Worm (Caenorhabditis elegans) whole organism, young adult: ENCODE measurements around the gene F59A6.3.

Experiments
- B0336.3 ChIP-seq: fragments of 200-800 bp; sonication (Bioruptor generic); IDR thresholded peaks from 2 replicates; pipeline ENCODE4 v1.3.6; 2022; ENCODE audit warnings: missing genetic modification characterization, missing compliant biosample characterization
- C06A6.2 ChIP-seq: fragments of 200-800 bp; sonication (Bioruptor generic); conservative IDR thresholded peaks from 2 replicates; pipeline ENCODE4 v1.3.6; 2022; ENCODE audit warnings: missing genetic modification characterization, missing compliant biosample characterization
- C17E4.6 ChIP-seq: fragments of 200-800 bp; sonication (Bioruptor generic); IDR thresholded peaks from 2 replicates; pipeline ENCODE4 v1.3.6; 2022; ENCODE audit warnings: missing genetic modification reagents, missing genetic modification characterization, missing compliant biosample characterization
- F10E7.11 ChIP-seq: sonication (generic microtip); optimal IDR thresholded peaks from 2 replicates; lab custom pipeline; 2017; ENCODE audit warnings: mild to moderate bottlenecking, missing genetic modification characterization, moderate library complexity, missing compliant biosample characterization
- F33H1.4 ChIP-seq: fragments of 200-800 bp; sonication (Bioruptor generic); IDR thresholded peaks from 2 replicates; pipeline ENCODE4 v1.3.6; 2022; ENCODE audit warnings: missing genetic modification reagents, missing genetic modification characterization, missing compliant biosample characterization
- F57C9.4 ChIP-seq: sonication (generic microtip); optimal IDR thresholded peaks from 2 replicates; lab custom pipeline; 2017; ENCODE audit warnings: mild to moderate bottlenecking, missing genetic modification characterization, missing compliant biosample characterization
- K12H6.12 ChIP-seq: fragments of 200-800 bp; sonication (Bioruptor generic); optimal IDR thresholded peaks from 2 replicates; lab custom pipeline; 2018; ENCODE audit warnings: mild to moderate bottlenecking, missing genetic modification characterization, missing compliant biosample characterization
- Y67H2A.10 ChIP-seq: fragments of 200-800 bp; sonication (Bioruptor generic); conservative IDR thresholded peaks from 2 replicates; pipeline ENCODE4 v1.3.6; 2022; ENCODE audit warnings: missing genetic modification reagents, missing genetic modification characterization, missing compliant biosample characterization
- ZK185.1 ChIP-seq: sonication (generic microtip); optimal IDR thresholded peaks from 2 replicates; lab custom pipeline; 2016; ENCODE audit warnings: mild to moderate bottlenecking, missing genetic modification characterization, missing compliant biosample characterization; ENCODE audit not compliant: poor library complexity, severe bottlenecking
- akir-1 ChIP-seq: fragments of 200-800 bp; sonication (Bioruptor generic); optimal IDR thresholded peaks from 2 replicates; lab custom pipeline; 2018; ENCODE audit warnings: mild to moderate bottlenecking, missing genetic modification characterization, moderate library complexity, missing compliant biosample characterization
- attf-3 ChIP-seq: fragments of 200-800 bp; sonication (Bioruptor generic); conservative IDR thresholded peaks from 2 replicates; pipeline ENCODE4 v1.3.6; 2022; ENCODE audit warnings: missing genetic modification reagents, missing genetic modification characterization, missing compliant biosample characterization
- ceh-40 ChIP-seq: fragments of 200-800 bp; sonication (Bioruptor generic); IDR thresholded peaks from 2 replicates; pipeline ENCODE4 v1.3.6; 2022; ENCODE audit warnings: missing genetic modification characterization, missing compliant biosample characterization
- ceh-58 ChIP-seq: fragments of 200-800 bp; sonication (Bioruptor generic); IDR thresholded peaks from 2 replicates; pipeline ENCODE4 v1.3.6; 2022; ENCODE audit warnings: missing genetic modification characterization, missing compliant biosample characterization
- ceh-91 ChIP-seq: fragments of 200-800 bp; sonication (Bioruptor generic); IDR thresholded peaks from 2 replicates; pipeline ENCODE4 v1.3.6; 2022; ENCODE audit warnings: missing genetic modification reagents, missing genetic modification characterization, missing compliant biosample characterization
- chd-7 ChIP-seq: sonication (generic microtip); optimal IDR thresholded peaks from 2 replicates; lab custom pipeline; 2016; ENCODE audit warnings: mild to moderate bottlenecking, missing genetic modification characterization, moderate library complexity, missing compliant biosample characterization
- dox-1 ChIP-seq: fragments of 200-800 bp; sonication (Bioruptor generic); IDR thresholded peaks from 2 replicates; pipeline ENCODE4 v1.3.6; 2022; ENCODE audit warnings: missing genetic modification reagents, missing genetic modification characterization, missing compliant biosample characterization
- egrh-3 ChIP-seq: fragments of 200-800 bp; sonication (Bioruptor generic); IDR thresholded peaks from 2 replicates; pipeline ENCODE4 v1.3.6; 2022; ENCODE audit warnings: missing genetic modification reagents, missing genetic modification characterization, missing compliant biosample characterization
- ekl-4 ChIP-seq: fragments of 200-800 bp; sonication (Bioruptor generic); IDR thresholded peaks from 2 replicates; pipeline ENCODE4 v1.3.6; 2022; ENCODE audit warnings: missing genetic modification reagents, missing genetic modification characterization, missing compliant biosample characterization
- ets-4 ChIP-seq: fragments of 200-800 bp; sonication (Bioruptor generic); optimal IDR thresholded peaks from 2 replicates; lab custom pipeline; 2018; ENCODE audit warnings: mild to moderate bottlenecking, missing genetic modification characterization, missing compliant biosample characterization
- fkh-3 ChIP-seq: sonication (generic microtip); optimal IDR thresholded peaks from 2 replicates; lab custom pipeline; 2016; ENCODE audit warnings: mild to moderate bottlenecking, missing genetic modification characterization, missing compliant biosample characterization
- him-1 ChIP-seq: sonication (generic microtip); optimal IDR thresholded peaks from 2 replicates; lab custom pipeline; 2016; ENCODE audit warnings: missing genotype, missing genetic modification reagents, missing genetic modification characterization, missing compliant biosample characterization
- hmg-20 ChIP-seq: fragments of 200-800 bp; sonication (Bioruptor generic); IDR thresholded peaks from 2 replicates; pipeline ENCODE4 v1.3.6; 2022; ENCODE audit warnings: missing genetic modification reagents, missing genetic modification characterization, missing compliant biosample characterization
- hrde-1 ChIP-seq: sonication (generic microtip); optimal IDR thresholded peaks from 2 replicates; lab custom pipeline; 2016; ENCODE audit warnings: missing genetic modification characterization, mild to moderate bottlenecking, missing compliant biosample characterization, moderate library complexity, missing genotype, missing genetic modification reagents, borderline replicate concordance
- let-526 ChIP-seq: fragments of 200-800 bp; sonication (Bioruptor generic); IDR thresholded peaks from 2 replicates; pipeline ENCODE4 v1.3.6; 2022; ENCODE audit warnings: missing genetic modification reagents, missing genetic modification characterization, missing compliant biosample characterization
- let-607 ChIP-seq, 2 experiments: fragments of 200-800 bp in 1 of 2; sonication (Bioruptor generic) in 1 of 2; sonication (generic microtip) in 1 of 2; optimal IDR thresholded peaks; 2 replicates each; lab custom pipeline; 2016 to 2018; ENCODE audit warnings: mild to moderate bottlenecking in 2 of 2, missing compliant biosample characterization in 2 of 2, missing genetic modification characterization in 2 of 2, moderate library complexity in 2 of 2, missing genotype in 1 of 2
- lin-26 ChIP-seq: fragments of 200-800 bp; sonication (Bioruptor generic); IDR thresholded peaks from 2 replicates; pipeline ENCODE4 v1.3.6; 2022; ENCODE audit warnings: missing genetic modification reagents, missing genetic modification characterization, missing compliant biosample characterization
- lin-35 ChIP-seq, 3 experiments: fragments of 150-350 bp in 2 of 3; sonication (generic microtip) in 1 of 3; optimal IDR thresholded peaks; 2 replicates each; lab custom pipeline; 2014 to 2018; ENCODE audit warnings: missing biosample characterization in 3 of 3, missing genetic modification characterization in 3 of 3, missing genetic modification reagents in 3 of 3
- lsy-27 ChIP-seq: sonication (generic microtip); optimal IDR thresholded peaks from 2 replicates; lab custom pipeline; 2017; ENCODE audit warnings: missing genetic modification characterization, mild to moderate bottlenecking, missing compliant biosample characterization, antibody characterized with exemption, missing genotype, borderline replicate concordance; ENCODE audit not compliant: insufficient read depth
- madf-8 ChIP-seq: fragments of 200-800 bp; sonication (Bioruptor generic); conservative IDR thresholded peaks from 2 replicates; pipeline ENCODE4 v1.3.6; 2022; ENCODE audit warnings: missing genetic modification reagents, missing genetic modification characterization, missing compliant biosample characterization
- nfya-2 ChIP-seq: fragments of 200-800 bp; sonication (Bioruptor generic); IDR thresholded peaks from 2 replicates; pipeline ENCODE4 v1.3.6; 2022; ENCODE audit warnings: missing genetic modification reagents, missing genetic modification characterization, missing compliant biosample characterization
- nhr-179 ChIP-seq: sonication (generic microtip); optimal IDR thresholded peaks from 2 replicates; lab custom pipeline; 2016; ENCODE audit warnings: mild to moderate bottlenecking, missing genetic modification characterization, missing compliant biosample characterization
- nhr-27 ChIP-seq: fragments of 200-800 bp; sonication (Bioruptor generic); optimal IDR thresholded peaks from 2 replicates; lab custom pipeline; 2018; ENCODE audit warnings: mild to moderate bottlenecking, missing genetic modification characterization, moderate library complexity, missing compliant biosample characterization
- nhr-80 ChIP-seq: sonication (generic microtip); optimal IDR thresholded peaks from 2 replicates; lab custom pipeline; 2016; ENCODE audit warnings: missing genetic modification characterization, missing compliant biosample characterization
- rcor-1 ChIP-seq: fragments of 200-800 bp; sonication (Bioruptor generic); IDR thresholded peaks from 2 replicates; pipeline ENCODE4 v1.3.6; 2022; ENCODE audit warnings: missing genetic modification reagents, missing genetic modification characterization, missing compliant biosample characterization
- repo-1 ChIP-seq: sonication (generic microtip); optimal IDR thresholded peaks from 2 replicates; lab custom pipeline; 2017; ENCODE audit warnings: mild to moderate bottlenecking, missing genetic modification characterization, missing compliant biosample characterization
- snpc-1.3 ChIP-seq: sonication (generic microtip); optimal IDR thresholded peaks from 2 replicates; lab custom pipeline; 2017; ENCODE audit warnings: missing genetic modification characterization, mild to moderate bottlenecking, missing compliant biosample characterization, antibody characterized with exemption, moderate library complexity, missing genotype, missing genetic modification reagents; ENCODE audit not compliant: insufficient read depth
- snpc-3.4 ChIP-seq: sonication (generic microtip); optimal IDR thresholded peaks from 2 replicates; lab custom pipeline; 2017; ENCODE audit warnings: missing genetic modification characterization, mild to moderate bottlenecking, missing compliant biosample characterization, antibody characterized with exemption, moderate library complexity, missing genotype, missing genetic modification reagents
- tbx-9 ChIP-seq: sonication (generic microtip); optimal IDR thresholded peaks from 2 replicates; lab custom pipeline; 2016; ENCODE audit warnings: borderline replicate concordance, missing genetic modification characterization, inconsistent platforms, missing compliant biosample characterization
- unc-62 ChIP-seq: fragments of 150-350 bp; optimal IDR thresholded peaks from 2 replicates; lab custom pipeline; 2014; ENCODE audit warnings: missing biosample characterization, missing genetic modification reagents, missing genetic modification characterization
- zim-3 ChIP-seq: sonication (generic microtip); optimal IDR thresholded peaks from 2 replicates; lab custom pipeline; 2017; ENCODE audit warnings: mild to moderate bottlenecking, missing genetic modification characterization, moderate library complexity, missing compliant biosample characterization
- ztf-6 ChIP-seq: fragments of 200-800 bp; sonication (Bioruptor generic); IDR thresholded peaks from 2 replicates; pipeline ENCODE4 v1.3.6; 2022; ENCODE audit warnings: missing genetic modification reagents, missing genetic modification characterization, missing compliant biosample characterization

The F59A6.3 gene

ce11 chrII:5020513-5021081 lies 12.5 kb downstream of the F59A6.3 start:
- TF ChIP-seq him-1 = no peak
- TF ChIP-seq let-526 (GFP tag; lab: Robert Waterston, UW) = 0 out of 2 replicates have a peak, but pooled peaks have one; percentile 23
- peak; percentile 12 for TF ChIP-seq nhr-80
- TF ChIP-seq hmg-20 = no peak
- TF ChIP-seq ceh-58 (GFP tag; lab: Robert Waterston, UW) = no peak
- TF ChIP-seq fkh-3 = no peak
- no peak for TF ChIP-seq snpc-1.3 (tag; lab: Kevin White, UChicago)

- no peak for TF ChIP-seq F33H1.4 (GFP tag; lab: Robert Waterston, UW)
- TF ChIP-seq ceh-58 (GFP tag; lab: Robert Waterston, UW) = no peak
- no peak for TF ChIP-seq attf-3 (GFP tag; lab: Robert Waterston, UW)
- TF ChIP-seq C17E4.6 (GFP tag; lab: Robert Waterston, UW) = no peak
- no peak for TF ChIP-seq F57C9.4 (tag; lab: Kevin White, UChicago)
- no peak for TF ChIP-seq ekl-4 (GFP tag; lab: Robert Waterston, UW)
- TF ChIP-seq rcor-1 = no peak
- TF ChIP-seq let-607 (tag; optimal IDR thresholded peaks at IDR 0.05; lab: Kevin White, UChicago) = no peak
- no peak for TF ChIP-seq hrde-1 (tag; lab: Kevin White, UChicago)
- TF ChIP-seq hmg-20 = no peak
- no peak for TF ChIP-seq lsy-27
- no peak for TF ChIP-seq nhr-179 (tag; lab: Kevin White, UChicago)
- no peak for TF ChIP-seq B0336.3 (GFP tag; lab: Robert Waterston, UW)
- no peak for TF ChIP-seq akir-1 (GFP tag; lab: Kevin White, UChicago)
- no peak for TF ChIP-seq let-526 (GFP tag; lab: Robert Waterston, UW)
- TF ChIP-seq Y67H2A.10 = no peak
- TF ChIP-seq madf-8 (GFP tag; lab: Robert Waterston, UW) = no peak
- TF ChIP-seq nhr-27 = no peak
- no peak for TF ChIP-seq ZK185.1 (tag; lab: Kevin White, UChicago)
- TF ChIP-seq zim-3 (tag; lab: Kevin White, UChicago) = no peak
Measured at ce11 chrII:5021518-5021917, 13.4 kb downstream of the F59A6.3 start.

DNA sequence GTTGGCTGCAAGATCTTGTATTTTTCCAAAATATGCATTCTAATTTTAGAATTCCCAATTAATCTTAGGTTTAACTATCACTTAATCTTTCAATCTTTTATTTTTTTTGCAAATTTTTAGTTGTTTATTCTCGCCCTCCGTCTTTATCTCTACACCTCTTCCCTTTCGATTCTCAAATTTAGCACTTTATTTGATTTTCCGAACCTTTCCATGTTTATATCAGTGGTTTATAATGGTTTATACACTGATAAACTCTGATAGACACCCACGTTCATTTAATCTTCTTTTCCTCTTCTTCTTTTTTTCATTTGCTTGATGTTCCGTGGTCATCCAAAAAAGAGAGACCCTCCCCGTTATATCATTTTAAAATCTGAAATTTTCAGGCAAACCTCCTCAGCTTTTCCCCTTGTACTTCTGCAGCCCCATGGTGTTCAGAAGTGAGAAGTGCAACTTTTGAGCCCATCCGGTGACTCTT lies 14.3 kb downstream of the F59A6.3 start, which contains the start of the genes nsy-1 and F59A6.13:
nsy-1 (plus strand) TSS at position 377 of the 475 bp plus-strand sequence.
F59A6.13 (plus strand) TSS at position 425 of the 475 bp plus-strand sequence.
- TF ChIP-seq nhr-80 (peak; percentile 59), hrde-1 (tag; lab: Kevin White, UChicago) (no peak), repo-1 (tag; lab: Kevin White, UChicago) (no peak), tbx-9 (no peak)

ce11 chrII:5027952-5028351 lies 19.8 kb downstream of the F59A6.3 start:
- TF ChIP-seq ets-4 (GFP tag; lab: Kevin White, UChicago) (no peak), C06A6.2 (GFP tag; lab: Robert Waterston, UW) (no peak), ztf-6 (GFP tag; lab: Robert Waterston, UW) (no peak), nfya-2 (GFP tag; lab: Robert Waterston, UW) (no peak), unc-62 (no peak), F10E7.11 (tag; lab: Kevin White, UChicago) (no peak), K12H6.12 (tag; lab: Kevin White, UChicago) (no peak), lin-35 (GFP tag; optimal IDR thresholded peaks at IDR 0.05; lab: Kevin White, UChicago) (no peak), egrh-3 (GFP tag; lab: Robert Waterston, UW) (no peak), ceh-91 (GFP tag; lab: Robert Waterston, UW) (no peak), ceh-40 (no peak), B0336.3 (GFP tag; lab: Robert Waterston, UW) (no peak), chd-7 (tag; lab: Kevin White, UChicago) (no peak), ceh-58 (GFP tag; lab: Robert Waterston, UW) (no peak), snpc-3.4 (no peak), lin-26 (GFP tag; lab: Robert Waterston, UW) (no peak), dox-1 (no peak)
